Worm (Caenorhabditis elegans) whole organism, L4/young adult: Measurements from ENCODE around the gene C32H11.3.

Source experiments
- W03F9.2 ChIP-seq: fragments of 150-350 bp; optimal IDR thresholded peaks from 2 replicates; lab custom pipeline; 2014; ENCODE audit warnings: missing biosample characterization, missing genetic modification characterization
- dao-5 ChIP-seq: sonication (generic microtip); optimal IDR thresholded peaks from 2 replicates; lab custom pipeline; 2016; ENCODE audit warnings: missing genotype, missing genetic modification characterization, moderate library complexity, missing compliant biosample characterization

- TF ChIP-seq dao-5 (tag; lab: Kevin White, UChicago) (no peak), W03F9.2 (no peak)
Observed at ce11 chrIV:12897146-12897545, 21.2 kb upstream of the C32H11.3 start.
